Fruit fly (Drosophila melanogaster) whole organism, embryonic: Measurements from ENCODE around the gene Rab9D.

Source experiments
- Abd-B ChIP-seq: fragments of 200-800 bp; sonication (Bioruptor generic); optimal IDR thresholded peaks from 2 replicates; lab custom pipeline; 2018; ENCODE audit warnings: missing biosample characterization, mild to moderate bottlenecking, missing genetic modification characterization, moderate library complexity
- CG4617 ChIP-seq: fragments of 200-800 bp; sonication (Bioruptor generic); optimal IDR thresholded peaks from 3 replicates; lab custom pipeline; 2016; ENCODE audit warnings: missing biosample characterization, missing genetic modification characterization, borderline replicate concordance
- Spps ChIP-seq: fragments of 200-800 bp; sonication (Bioruptor generic); optimal IDR thresholded peaks from 2 replicates; lab custom pipeline; 2018; ENCODE audit warnings: missing biosample characterization, mild to moderate bottlenecking, missing genetic modification characterization
- ab ChIP-seq: fragments of 200-800 bp; sonication (Bioruptor generic); optimal IDR thresholded peaks from 2 replicates; lab custom pipeline; 2016; ENCODE audit warnings: missing biosample characterization, missing genetic modification characterization
- bigmax ChIP-seq: fragments of 200-800 bp; sonication (Bioruptor generic); optimal IDR thresholded peaks from 2 replicates; lab custom pipeline; 2018; ENCODE audit warnings: missing biosample characterization, mild to moderate bottlenecking, missing genetic modification characterization

DNA sequence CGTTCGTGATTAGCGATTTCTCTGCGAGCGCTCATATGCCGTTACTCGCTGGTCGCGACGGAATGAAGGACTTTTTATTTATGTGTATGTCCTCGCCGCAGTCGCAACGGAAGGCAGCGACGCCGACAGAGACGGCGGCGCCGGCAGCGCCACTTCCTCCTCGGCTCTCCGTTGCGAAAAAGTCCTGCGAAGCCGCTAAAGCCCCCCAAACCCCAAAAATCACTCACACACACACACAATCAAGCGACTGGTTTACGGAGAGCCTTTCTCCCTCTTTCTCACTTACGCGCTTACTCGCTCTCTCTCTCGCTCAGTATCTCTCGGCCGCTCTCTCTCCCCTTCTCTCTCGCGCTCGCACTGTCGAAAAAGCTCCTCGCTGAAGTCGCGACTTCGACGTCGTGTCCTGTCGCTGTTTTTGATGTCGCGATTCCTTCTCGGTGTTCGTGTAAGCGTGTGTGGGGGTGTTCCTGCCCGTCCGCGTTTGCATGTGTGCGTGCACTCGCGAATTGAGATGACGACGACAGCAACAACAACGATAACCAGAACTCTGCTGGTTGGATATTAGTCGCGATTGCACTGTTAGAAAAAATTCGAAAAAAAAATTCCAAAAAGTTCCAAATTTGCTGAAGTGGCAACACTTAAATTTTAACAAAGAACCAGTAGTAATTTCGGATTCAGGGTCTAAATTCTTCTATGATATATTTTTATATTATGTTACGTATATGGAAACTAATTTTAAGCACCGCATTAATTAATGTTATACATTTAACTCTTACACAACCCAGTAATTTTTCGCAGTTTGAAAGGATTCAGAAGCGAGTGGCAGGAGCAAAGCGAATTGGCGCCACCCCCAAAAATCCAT, 31.5 kb downstream of the Rab9D start, which contains the start of gene CG43347:
- TF ChIP-seq CG4617 (GFP tag; lab: Kevin White, UChicago) (no peak), Abd-B (GFP tag; lab: Kevin White, UChicago) (peak; percentile 58), bigmax (GFP tag; lab: Kevin White, UChicago) (no peak), ab (GFP tag; lab: Kevin White, UChicago) (no peak), Spps (tag; lab: Kevin White, UChicago) (no peak)
